Fruit fly (Drosophila melanogaster) whole organism, embryonic: ENCODE measurements around the gene CG15414.

ENCODE experiments used
- B-H1 ChIP-seq: fragments of 200-800 bp; sonication (Bioruptor generic); IDR thresholded peaks from 3 replicates; pipeline ENCODE4 v1.3.6; 2022; ENCODE audit warnings: missing biosample characterization, missing genetic modification characterization
- Bdp1 ChIP-seq: fragments of 200-800 bp; sonication (Bioruptor generic); optimal IDR thresholded peaks from 3 replicates; lab custom pipeline; 2016; ENCODE audit warnings: missing biosample characterization, missing genetic modification characterization
- Blimp-1 ChIP-seq: fragments of 200-800 bp; sonication (Bioruptor generic); optimal IDR thresholded peaks from 3 replicates; lab custom pipeline; 2018; ENCODE audit warnings: missing biosample characterization, missing genetic modification characterization, mild to moderate bottlenecking, moderate library complexity, missing genetic modification reagents
- C15 ChIP-seq: fragments of 200-800 bp; sonication (Bioruptor generic); IDR thresholded peaks from 3 replicates; pipeline ENCODE4 v1.3.6; 2022; ENCODE audit warnings: missing biosample characterization, missing genetic modification characterization
- CG1024 ChIP-seq: fragments of 200-800 bp; sonication (Bioruptor generic); IDR thresholded peaks from 2 replicates; pipeline ENCODE4 v1.3.6; 2022; ENCODE audit warnings: missing biosample characterization, missing genetic modification characterization
- CG10274 ChIP-seq: fragments of 200-800 bp; sonication (Bioruptor generic); optimal IDR thresholded peaks from 3 replicates; lab custom pipeline; 2017; ENCODE audit warnings: missing biosample characterization, mild to moderate bottlenecking, missing genetic modification characterization
- CG10321 ChIP-seq: fragments of 200-800 bp; sonication (Bioruptor generic); IDR thresholded peaks from 2 replicates; pipeline ENCODE4 v1.3.6; 2022; ENCODE audit warnings: missing biosample characterization, missing genetic modification characterization
- CG12942 ChIP-seq: fragments of 200-800 bp; sonication (Bioruptor generic); optimal IDR thresholded peaks from 3 replicates; lab custom pipeline; 2016; ENCODE audit warnings: missing biosample characterization, missing genetic modification characterization
- CG18476 ChIP-seq: fragments of 200-800 bp; sonication (Bioruptor generic); optimal IDR thresholded peaks from 2 replicates; lab custom pipeline; 2016; ENCODE audit warnings: missing biosample characterization, mild to moderate bottlenecking, missing genetic modification characterization
- CG2129 ChIP-seq: fragments of 200-800 bp; sonication (Bioruptor generic); IDR thresholded peaks from 2 replicates; pipeline ENCODE4 v1.3.6; 2022; ENCODE audit warnings: missing biosample characterization, missing genetic modification characterization; ENCODE audit not compliant: partially characterized antibody
- CG2202 ChIP-seq: fragments of 200-800 bp; sonication (Bioruptor generic); optimal IDR thresholded peaks from 2 replicates; lab custom pipeline; 2018; ENCODE audit warnings: missing biosample characterization, mild to moderate bottlenecking, missing genetic modification characterization
- CG31365 ChIP-seq: fragments of 200-800 bp; sonication (Bioruptor generic); optimal IDR thresholded peaks from 2 replicates; lab custom pipeline; 2018; ENCODE audit warnings: missing biosample characterization, mild to moderate bottlenecking, missing genetic modification characterization
- CG34224 ChIP-seq: fragments of 200-800 bp; sonication (Bioruptor generic); IDR thresholded peaks from 3 replicates; pipeline ENCODE4 v1.3.6; 2022; ENCODE audit warnings: missing biosample characterization, missing genetic modification characterization; ENCODE audit not compliant: partially characterized antibody
- CG34422 ChIP-seq: fragments of 200-800 bp; sonication (Bioruptor generic); IDR thresholded peaks from 3 replicates; pipeline ENCODE4 v1.3.6; 2022; ENCODE audit warnings: missing biosample characterization, missing genetic modification characterization
- CoRest ChIP-seq: fragments of 200-800 bp; sonication (Bioruptor generic); optimal IDR thresholded peaks from 3 replicates; lab custom pipeline; 2018; ENCODE audit warnings: missing biosample characterization, mild to moderate bottlenecking, missing genetic modification characterization, moderate library complexity
- D19A ChIP-seq: fragments of 200-800 bp; optimal IDR thresholded peaks from 3 replicates; lab custom pipeline; 2019; ENCODE audit warnings: missing biosample characterization, mild to moderate bottlenecking, missing genetic modification characterization, moderate library complexity
- Drgx ChIP-seq: fragments of 200-800 bp; sonication (Bioruptor generic); IDR thresholded peaks from 2 replicates; pipeline ENCODE4 v1.3.6; 2022; ENCODE audit warnings: missing biosample characterization, missing genetic modification characterization
- E2f1 ChIP-seq: fragments of 200-800 bp; sonication (Bioruptor generic); IDR thresholded peaks from 2 replicates; pipeline ENCODE4 v1.3.6; 2022; ENCODE audit warnings: missing biosample characterization, missing genetic modification characterization
- E2f2 ChIP-seq: fragments of 200-800 bp; sonication (Bioruptor generic); IDR thresholded peaks from 2 replicates; pipeline ENCODE4 v1.3.6; 2022; ENCODE audit warnings: missing biosample characterization, missing genetic modification characterization
- Eip74EF ChIP-seq, 2 experiments: fragments of 200-800 bp in 1 of 2; fragments of >200 bp in 1 of 2; sonication (Bioruptor generic) in 1 of 2; optimal IDR thresholded peaks; 2 replicates each; lab custom pipeline; 2017 to 2019; ENCODE audit warnings: missing biosample characterization in 2 of 2, missing genetic modification characterization in 2 of 2, mild to moderate bottlenecking in 1 of 2, moderate library complexity in 1 of 2
- Ets65A ChIP-seq: fragments of 200-800 bp; sonication (Bioruptor generic); peaks from one replicate; lab custom pipeline; 2016; ENCODE audit warnings: missing biosample characterization, missing genetic modification characterization
- Fer3 ChIP-seq: fragments of 200-800 bp; sonication (Bioruptor generic); optimal IDR thresholded peaks from 2 replicates; lab custom pipeline; 2018; ENCODE audit warnings: missing biosample characterization, mild to moderate bottlenecking, missing genetic modification characterization, moderate library complexity
- HmgD ChIP-seq: fragments of 200-800 bp; sonication (Bioruptor generic); optimal IDR thresholded peaks from 3 replicates; lab custom pipeline; 2016; ENCODE audit warnings: missing biosample characterization, missing genetic modification characterization
- Hr3 ChIP-seq: fragments of 200-800 bp; sonication (Bioruptor generic); optimal IDR thresholded peaks from 3 replicates; lab custom pipeline; 2016; ENCODE audit warnings: missing biosample characterization, missing genetic modification characterization
- Lhr ChIP-seq: fragments of 200-800 bp; sonication (Bioruptor generic); optimal IDR thresholded peaks from 3 replicates; lab custom pipeline; 2017; ENCODE audit warnings: mild to moderate bottlenecking, missing biosample characterization, missing genetic modification reagents, missing genetic modification characterization
- MESR4 ChIP-seq: fragments of 200-800 bp; sonication (Bioruptor generic); optimal IDR thresholded peaks from 2 replicates; lab custom pipeline; 2018; ENCODE audit warnings: missing biosample characterization, mild to moderate bottlenecking, missing genetic modification characterization, moderate library complexity
- NC2α ChIP-seq: fragments of 200-800 bp; sonication (Bioruptor generic); optimal IDR thresholded peaks from 2 replicates; lab custom pipeline; 2016; ENCODE audit warnings: missing biosample characterization, missing genetic modification characterization
- Opbp ChIP-seq: fragments of 200-800 bp; sonication (Bioruptor generic); IDR thresholded peaks from 3 replicates; pipeline ENCODE4 v1.3.6; 2022; ENCODE audit warnings: missing biosample characterization, missing genetic modification characterization; ENCODE audit not compliant: partially characterized antibody
- Ptx1 ChIP-seq: fragments of 200-800 bp; sonication (Bioruptor generic); IDR thresholded peaks from 2 replicates; pipeline ENCODE4 v1.3.6; 2022; ENCODE audit warnings: missing biosample characterization, missing genetic modification characterization
- chn ChIP-seq: fragments of 200-800 bp; sonication (Bioruptor generic); optimal IDR thresholded peaks from 2 replicates; lab custom pipeline; 2016; ENCODE audit warnings: missing biosample characterization, missing genetic modification characterization
- ci ChIP-seq: fragments of 200-800 bp; sonication (Bioruptor generic); IDR thresholded peaks from 3 replicates; pipeline ENCODE4 v1.3.6; 2022; ENCODE audit warnings: missing biosample characterization, missing genetic modification characterization
- crc ChIP-seq: fragments of 200-800 bp; sonication (Bioruptor generic); optimal IDR thresholded peaks from 2 replicates; lab custom pipeline; 2016; ENCODE audit warnings: missing biosample characterization, missing genetic modification characterization
- eve ChIP-seq, 2 experiments: fragments of >200 bp; optimal IDR thresholded peaks; 2 replicates each; lab custom pipeline; 2017; ENCODE audit warnings: missing biosample characterization in 2 of 2, missing genetic modification characterization in 2 of 2
- gsb ChIP-seq: fragments of 200-800 bp; sonication (Bioruptor generic); IDR thresholded peaks from 2 replicates; pipeline ENCODE4 v1.3.6; 2022; ENCODE audit warnings: missing biosample characterization, missing genetic modification characterization
- jigr1 ChIP-seq: fragments of 200-800 bp; sonication (Bioruptor generic); IDR thresholded peaks from 3 replicates; pipeline ENCODE4 v1.3.6; 2022; ENCODE audit warnings: missing biosample characterization, missing genetic modification characterization
- kay ChIP-seq: fragments of 200-800 bp; sonication (Bioruptor generic); optimal IDR thresholded peaks from 2 replicates; lab custom pipeline; 2016; ENCODE audit warnings: missing biosample characterization, missing genetic modification characterization
- knrl ChIP-seq: fragments of 200-800 bp; sonication (Bioruptor generic); IDR thresholded peaks from 3 replicates; pipeline ENCODE4 v1.3.6; 2022; ENCODE audit warnings: missing biosample characterization, missing genetic modification characterization; ENCODE audit not compliant: partially characterized antibody
- mam ChIP-seq: fragments of 200-800 bp; sonication (Bioruptor generic); optimal IDR thresholded peaks from 3 replicates; lab custom pipeline; 2016; ENCODE audit warnings: missing biosample characterization, missing genetic modification characterization
- nmo ChIP-seq: fragments of 200-800 bp; sonication (Bioruptor generic); optimal IDR thresholded peaks from 2 replicates; lab custom pipeline; 2018; ENCODE audit warnings: missing biosample characterization, mild to moderate bottlenecking, missing genetic modification characterization, moderate library complexity
- ro ChIP-seq: fragments of 200-800 bp; sonication (Bioruptor generic); IDR thresholded peaks from 2 replicates; pipeline ENCODE4 v1.3.6; 2022; ENCODE audit warnings: missing biosample characterization, missing genetic modification characterization
- sens ChIP-seq: fragments of 200-800 bp; sonication (Bioruptor generic); peaks from one replicate; lab custom pipeline; 2016; ENCODE audit warnings: missing biosample characterization, missing genetic modification characterization
- sens-2 ChIP-seq: fragments of 200-800 bp; sonication (Bioruptor generic); IDR thresholded peaks from 2 replicates; pipeline ENCODE4 v1.3.6; 2022; ENCODE audit warnings: missing biosample characterization, missing genetic modification characterization
- sna ChIP-seq: fragments of 200-800 bp; sonication (Bioruptor generic); IDR thresholded peaks from 2 replicates; pipeline ENCODE4 v1.3.6; 2022; ENCODE audit warnings: missing biosample characterization, missing genetic modification characterization; ENCODE audit not compliant: partially characterized antibody
- so ChIP-seq: fragments of 200-800 bp; sonication (Bioruptor generic); IDR thresholded peaks from 3 replicates; pipeline ENCODE4 v1.3.6; 2022; ENCODE audit warnings: missing biosample characterization, missing genetic modification characterization
- sug ChIP-seq: fragments of 200-800 bp; optimal IDR thresholded peaks from 2 replicates; lab custom pipeline; 2019; ENCODE audit warnings: missing biosample characterization, mild to moderate bottlenecking, missing genetic modification characterization, moderate library complexity
- ttk ChIP-seq: fragments of 200-800 bp; sonication (Bioruptor generic); IDR thresholded peaks from 2 replicates; pipeline ENCODE4 v2.1.2; 2022; ENCODE audit warnings: missing biosample characterization, missing genetic modification characterization
- vvl ChIP-seq: fragments of 200-800 bp; sonication (Bioruptor generic); IDR thresholded peaks from 2 replicates; pipeline ENCODE4 v1.3.6; 2022; ENCODE audit warnings: missing biosample characterization, missing genetic modification characterization
- wdn ChIP-seq: fragments of 200-800 bp; sonication (Bioruptor generic); IDR thresholded peaks from 2 replicates; pipeline ENCODE4 v1.3.6; 2022; ENCODE audit warnings: missing biosample characterization, missing genetic modification characterization
- yki ChIP-seq: fragments of >200 bp; optimal IDR thresholded peaks from 3 replicates; lab custom pipeline; 2018

Gene CG15414

DNA sequence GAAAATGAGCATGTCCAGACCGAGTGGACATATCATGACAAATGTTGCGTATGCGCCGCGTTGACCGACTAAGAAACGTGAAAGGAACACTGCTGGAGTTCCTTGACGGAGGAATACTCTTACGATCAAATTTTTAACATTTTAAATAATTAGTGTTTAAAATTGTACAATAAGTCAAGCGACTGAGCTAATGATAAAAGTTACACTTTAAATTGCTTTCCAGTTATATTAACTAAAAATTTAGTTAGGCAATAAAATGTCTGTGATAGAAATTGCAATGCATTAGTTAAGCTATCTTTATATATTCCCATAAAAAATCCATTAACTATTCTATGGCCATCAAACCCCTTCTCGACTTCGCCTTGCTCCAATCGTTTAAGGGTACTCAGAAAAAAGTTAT is 6.1 kb downstream of the CG15414 start (continued):
- TF ChIP-seq B-H1 (GFP tag; lab: Robert Waterston, UW) (no peak), CG34224 (GFP tag; lab: Robert Waterston, UW) (no peak)
- TF ChIP-seq, all 482 proteins: peak for 0

dm6 chr2L:3483672-3484071 is 7.2 kb downstream of the CG15414 start:
- peak; percentile 22; the same call in 1 of the 3 replicates for TF ChIP-seq knrl (GFP tag; lab: Robert Waterston, UW)
- peak; percentile 30 for TF ChIP-seq Ets65A (GFP tag; lab: Kevin White, UChicago)
- TF ChIP-seq Drgx, result peak; percentile 46
- no peak for TF ChIP-seq yki (lab: Kevin White, UChicago)

DNA sequence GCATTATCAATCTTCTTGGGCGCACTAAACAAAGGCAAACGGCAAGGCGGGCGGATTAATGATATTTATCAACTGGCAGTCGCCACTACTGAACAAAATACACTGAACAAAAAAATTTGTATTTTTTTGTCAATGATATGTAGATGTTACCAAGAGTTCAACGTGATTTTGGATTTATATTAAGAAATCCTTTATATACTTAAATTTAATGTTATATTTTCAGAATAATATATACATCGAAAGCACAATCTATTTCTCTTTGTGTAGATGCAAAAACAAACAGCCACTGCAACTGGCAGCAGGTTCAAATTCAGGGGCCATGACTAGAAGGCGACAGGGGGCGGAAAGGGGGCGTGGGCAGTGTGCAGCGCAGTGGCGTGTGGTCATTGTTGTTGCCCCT is 8.2 kb downstream of the CG15414 start:
- TF ChIP-seq Bdp1 (GFP tag; lab: Kevin White, UChicago), result no peak
- no peak for TF ChIP-seq CG1024 (GFP tag; lab: Robert Waterston, UW)
- no peak for TF ChIP-seq jigr1 (GFP tag; lab: Robert Waterston, UW)
- TF ChIP-seq ci (GFP tag; lab: Robert Waterston, UW), result 0 out of 3 replicates have a peak, but pooled peaks have one; percentile 30
- TF ChIP-seq crc (GFP tag; lab: Kevin White, UChicago), result no peak
- TF ChIP-seq so (GFP tag; lab: Robert Waterston, UW), result no peak
- no peak for TF ChIP-seq kay
- no peak for TF ChIP-seq E2f1 (GFP tag; lab: Robert Waterston, UW)
- peak; percentile 32 for TF ChIP-seq Blimp-1 (GFP tag; lab: Kevin White, UChicago)
- TF ChIP-seq D19A, result no peak
- TF ChIP-seq vvl, result peak; percentile 45; the same call in 1 of the 2 replicates
- TF ChIP-seq CG2129, result no peak
- no peak for TF ChIP-seq CG12942 (GFP tag; lab: Kevin White, UChicago)
- no peak for TF ChIP-seq sna (GFP tag; lab: Robert Waterston, UW)
- no peak for TF ChIP-seq CG10274 (GFP tag; lab: Kevin White, UChicago)
- TF ChIP-seq Hr3 (GFP tag; lab: Kevin White, UChicago), result no peak
- TF ChIP-seq Drgx, result peak; percentile 91
- no peak for TF ChIP-seq eve (GFP tag; optimal IDR thresholded peaks at IDR 0.05; lab: Kevin White, UChicago)
- no peak for TF ChIP-seq Fer3 (tag; lab: Kevin White, UChicago)
- peak; percentile 10 for TF ChIP-seq CoRest
- peak; percentile 41; the same call in 1 of the 2 replicates for TF ChIP-seq Ptx1 (GFP tag; lab: Robert Waterston, UW)
- no peak for TF ChIP-seq mam (GFP tag; lab: Kevin White, UChicago)
- no peak for TF ChIP-seq CG2202 (tag; lab: Kevin White, UChicago)
- TF ChIP-seq Opbp (GFP tag; lab: Robert Waterston, UW), result no peak
- no peak for TF ChIP-seq CG10321 (GFP tag; lab: Robert Waterston, UW)
- no peak for TF ChIP-seq gsb (GFP tag; lab: Robert Waterston, UW)
- TF ChIP-seq wdn (GFP tag; lab: Robert Waterston, UW), result no peak
- no peak for TF ChIP-seq NC2α (GFP tag; lab: Kevin White, UChicago)
- TF ChIP-seq ttk (GFP tag; lab: Robert Waterston, UW), result peak; percentile 22; the same call in 1 of the 2 replicates
- TF ChIP-seq Lhr (GFP tag; lab: Kevin White, UChicago), result no peak
- no peak for TF ChIP-seq CG31365 (tag; lab: Kevin White, UChicago)
- TF ChIP-seq sug, result no peak
- TF ChIP-seq sens-2 (GFP tag; lab: Robert Waterston, UW), result no peak
- TF ChIP-seq Eip74EF (GFP tag; optimal IDR thresholded peaks at IDR 0.05; lab: Kevin White, UChicago), result no peak
- TF ChIP-seq C15 (GFP tag; lab: Robert Waterston, UW), result no peak
- TF ChIP-seq sens, result peak; percentile 1
- TF ChIP-seq HmgD (GFP tag; lab: Kevin White, UChicago), result no peak
- TF ChIP-seq CG18476, result no peak
- no peak for TF ChIP-seq ro (GFP tag; lab: Robert Waterston, UW)
- TF ChIP-seq MESR4 (GFP tag; lab: Kevin White, UChicago), result no peak
- TF ChIP-seq chn (GFP tag; lab: Kevin White, UChicago), result no peak
- no peak for TF ChIP-seq E2f2 (GFP tag; lab: Robert Waterston, UW)
- peak; percentile 30 for TF ChIP-seq nmo (GFP tag; lab: Kevin White, UChicago)
- TF ChIP-seq CG34422 (GFP tag; lab: Robert Waterston, UW), result no peak
